Fruit fly (Drosophila melanogaster): ENCODE results near the gene Cht5.

- no peak for TF ChIP-seq Blimp-1 (GFP tag; optimal IDR thresholded peaks at IDR 0.05)
- TF ChIP-seq CG8632 (GFP tag; optimal IDR thresholded peaks at IDR 0.05) = no peak
- no peak for TF ChIP-seq CG16779 (tag; optimal IDR thresholded peaks at IDR 0.05)
These were observed 29.9 kb downstream of the Cht5 start for dm6 chr3R:13797269-13797677.

Measured in whole organism, prepupa.